Fruit fly (Drosophila melanogaster): Measurements from ENCODE around the gene CG45691.

CG45691 gene

DNA sequence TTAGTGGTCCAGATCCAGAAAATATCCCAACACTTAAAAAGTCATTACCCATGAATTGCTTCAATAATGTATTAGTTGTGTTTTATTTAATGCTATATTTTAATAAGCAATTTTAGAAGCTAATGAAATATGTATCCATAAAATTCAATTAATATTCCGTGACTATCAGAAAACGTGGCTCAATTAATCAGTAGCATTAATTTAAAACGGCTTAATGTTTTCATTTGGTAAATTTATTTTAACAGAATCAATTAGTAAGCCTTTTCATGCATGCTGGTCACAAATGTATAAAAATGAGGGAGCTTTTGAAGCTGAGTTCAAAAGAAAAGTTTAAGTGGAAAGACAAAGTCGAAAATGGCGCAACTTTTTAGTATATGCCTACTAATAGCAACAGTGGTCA lies 34.6 kb downstream of the CG45691 start, which contains the start of gene CG15140:
TSS of gene CG15140 (plus strand) at position 301 of the 400 bp plus-strand sequence.
- TF ChIP-seq sage (GFP tag; optimal IDR thresholded peaks at IDR 0.05) (no peak), pan (optimal IDR thresholded peaks at IDR 0.05) (no peak)

Measured in whole organism, wandering third instar larva.